Fruit fly (Drosophila melanogaster): ENCODE data around the gene CG2991.
A peak's percentile ranks its signal among the peaks of the same experiment; 100 is the strongest.

Gene CG2991

dm6 chr2L:2872309-2872932, 15.5 kb downstream of the CG2991 start (continued):
- TF ChIP-seq bab2 (GFP tag; optimal IDR thresholded peaks at IDR 0.05) (no peak), lov (optimal IDR thresholded peaks at IDR 0.05) (no peak), lov (GFP tag; IDR thresholded peaks at IDR 0.05) (no peak), Optix (GFP tag; IDR thresholded peaks at IDR 0.05) (no peak), CG14965 (GFP tag; optimal IDR thresholded peaks at IDR 0.05; ENCODE audit: borderline replicate concordance) (no peak), unc-4 (GFP tag; IDR thresholded peaks at IDR 0.05; ENCODE audit: partially characterized antibody) (no peak), CG32772 (GFP tag; IDR thresholded peaks at IDR 0.05) (no peak), CG4404 (GFP tag; IDR thresholded peaks at IDR 0.05) (no peak), ab (GFP tag; optimal IDR thresholded peaks at IDR 0.05) (no peak), hth (optimal IDR thresholded peaks at IDR 0.05) (no peak), CG7745 (tag; optimal IDR thresholded peaks at IDR 0.05) (no peak), CG8359 (GFP tag; optimal IDR thresholded peaks at IDR 0.05; ENCODE audit: borderline replicate concordance) (no peak), CG11560 (tag; IDR thresholded peaks at IDR 0.05) (no peak), tna (GFP tag; IDR thresholded peaks at IDR 0.05; ENCODE audit: partially characterized antibody) (no peak), Vsx1 (GFP tag; optimal IDR thresholded peaks at IDR 0.05) (no peak), br (optimal IDR thresholded peaks at IDR 0.05) (no peak), Hmx (GFP tag; optimal IDR thresholded peaks at IDR 0.05) (no peak), CG10959 (GFP tag; IDR thresholded peaks at IDR 0.05) (no peak), ind (GFP tag; optimal IDR thresholded peaks at IDR 0.05) (no peak), BEAF-32 (GFP tag; optimal IDR thresholded peaks at IDR 0.05) (no peak), CG10462 (GFP tag; optimal IDR thresholded peaks at IDR 0.05) (no peak), otp (GFP tag; IDR thresholded peaks at IDR 0.05) (no peak), CG4328 (GFP tag; optimal IDR thresholded peaks at IDR 0.05) (no peak), CG2199 (GFP tag; IDR thresholded peaks at IDR 0.05) (no peak), CG17186 (GFP tag; optimal IDR thresholded peaks at IDR 0.05) (no peak), E2f2 (GFP tag; IDR thresholded peaks at IDR 0.05) (0 out of 2 replicates have a peak, but pooled peaks have one; percentile 9), Sox100B (GFP tag; optimal IDR thresholded peaks at IDR 0.05) (peak; percentile 19), HLH54F (GFP tag; optimal IDR thresholded peaks at IDR 0.05) (no peak), cas (GFP tag; IDR thresholded peaks at IDR 0.05) (no peak), Lim3 (GFP tag; IDR thresholded peaks at IDR 0.05) (no peak), CG6791 (GFP tag; IDR thresholded peaks at IDR 0.05; ENCODE audit: partially characterized antibody) (no peak), da (GFP tag; optimal IDR thresholded peaks at IDR 0.05) (no peak), crol (GFP tag; IDR thresholded peaks at IDR 0.05) (no peak), CG3726 (GFP tag; IDR thresholded peaks at IDR 0.05) (no peak), Hr39 (optimal IDR thresholded peaks at IDR 0.05) (no peak), ac (GFP tag; optimal IDR thresholded peaks at IDR 0.05) (no peak), corto (GFP tag; optimal IDR thresholded peaks at IDR 0.05) (no peak), CG12104 (GFP tag; optimal IDR thresholded peaks at IDR 0.05) (peak; percentile 15), Mrtf (GFP tag; IDR thresholded peaks at IDR 0.05) (no peak), BtbVII (GFP tag; optimal IDR thresholded peaks at IDR 0.05) (peak; percentile 51), CG12942 (GFP tag; optimal IDR thresholded peaks at IDR 0.05) (no peak), nmo (GFP tag; optimal IDR thresholded peaks at IDR 0.05) (no peak), Opbp (GFP tag; IDR thresholded peaks at IDR 0.05; ENCODE audit: partially characterized antibody) (no peak), Bgb (GFP tag; IDR thresholded peaks at IDR 0.05; ENCODE audit: partially characterized antibody) (no peak), CG8388 (GFP tag; optimal IDR thresholded peaks at IDR 0.05) (no peak), CG32532 (GFP tag; IDR thresholded peaks at IDR 0.05) (peak; percentile 16; the same call in 1 of the 2 replicates), tin (GFP tag; optimal IDR thresholded peaks at IDR 0.05) (no peak), Ssrp (tag; optimal IDR thresholded peaks at IDR 0.05) (peak; percentile 16), ewg (GFP tag; optimal IDR thresholded peaks at IDR 0.05) (no peak), Kr (GFP tag; optimal IDR thresholded peaks at IDR 0.05) (no peak), vfl (GFP tag; optimal IDR thresholded peaks at IDR 0.05) (no peak), CrebB (tag; optimal IDR thresholded peaks at IDR 0.05) (no peak)

All from whole organism, embryonic.